Worm (Caenorhabditis elegans) whole organism, L1 larva: ENCODE data around the gene srh-248.

Source experiments
- ama-1 ChIP-seq: fragments of 150-350 bp; optimal IDR thresholded peaks from 2 replicates; lab custom pipeline; 2014
- ceh-82 ChIP-seq, 3 experiments: fragments of 150-350 bp in 1 of 3; sonication (generic microtip) in 2 of 3; optimal IDR thresholded peaks; 2 replicates each; lab custom pipeline; 2014 to 2017; ENCODE audit warnings: missing biosample characterization in 3 of 3, missing genetic modification characterization in 3 of 3
- ces-1 ChIP-seq: fragments of 150-350 bp; optimal IDR thresholded peaks from 2 replicates; lab custom pipeline; 2014; ENCODE audit warnings: missing biosample characterization, missing genetic modification reagents, missing genetic modification characterization
- elt-3 ChIP-seq, 6 experiments: fragments of 150-350 bp in 1 of 6; sonication (generic microtip); optimal IDR thresholded peaks; 2 replicates each; lab custom pipeline; 2017 to 2018; ENCODE audit warnings: missing biosample characterization in 6 of 6, missing genetic modification characterization in 6 of 6, inconsistent platforms in 1 of 6
- mdl-1 ChIP-seq, 2 experiments: fragments of 150-350 bp; optimal IDR thresholded peaks; 2 replicates each; lab custom pipeline; 2014 to 2017; ENCODE audit warnings: missing biosample characterization in 2 of 2, missing genetic modification characterization in 2 of 2, inconsistent platforms in 1 of 2
- nhr-11 ChIP-seq: fragments of 150-350 bp; optimal IDR thresholded peaks from 2 replicates; lab custom pipeline; 2014; ENCODE audit warnings: missing biosample characterization, missing genetic modification characterization
- nhr-19 ChIP-seq: fragments of 200-800 bp; sonication (Bioruptor generic); conservative IDR thresholded peaks from 2 replicates; pipeline ENCODE4 v1.3.6; 2022; ENCODE audit warnings: missing genetic modification characterization, missing compliant biosample characterization
- nhr-77 ChIP-seq: fragments of 150-350 bp; optimal IDR thresholded peaks from 2 replicates; lab custom pipeline; 2014; ENCODE audit warnings: missing biosample characterization, missing genetic modification characterization

ce11 chrV:2971307-2971999, 16.2 kb upstream of the srh-248 start, which contains the start of gene srw-129:
- no peak for TF ChIP-seq ama-1 (lab: Kevin White, UChicago)
- no peak for TF ChIP-seq mdl-1 (tag; optimal IDR thresholded peaks at IDR 0.05; lab: Kevin White, UChicago)
- TF ChIP-seq elt-3 (tag; optimal IDR thresholded peaks at IDR 0.05; lab: Kevin White, UChicago) = no peak
- no peak for TF ChIP-seq nhr-11 (tag; lab: Kevin White, UChicago)
- no peak for TF ChIP-seq ces-1 (GFP tag; lab: Kevin White, UChicago)
- no peak for TF ChIP-seq ceh-82 (tag; optimal IDR thresholded peaks at IDR 0.05; lab: Kevin White, UChicago)
- no peak for TF ChIP-seq nhr-77
- no peak for TF ChIP-seq nhr-19 (GFP tag; lab: Robert Waterston, UW)
